Worm (Caenorhabditis elegans) whole organism, L4/young adult: ENCODE measurements around the gene K08D8.11.

ENCODE experiments used
- W03F9.2 ChIP-seq: fragments of 150-350 bp; optimal IDR thresholded peaks from 2 replicates; lab custom pipeline; 2014; ENCODE audit warnings: missing biosample characterization, missing genetic modification characterization
- dao-5 ChIP-seq: sonication (generic microtip); optimal IDR thresholded peaks from 2 replicates; lab custom pipeline; 2016; ENCODE audit warnings: missing genotype, missing genetic modification characterization, moderate library complexity, missing compliant biosample characterization
- him-1 ChIP-seq: sonication (generic microtip); optimal IDR thresholded peaks from 2 replicates; lab custom pipeline; 2016; ENCODE audit warnings: missing genotype, missing genetic modification reagents, missing genetic modification characterization, missing compliant biosample characterization

ce11 chrIV:12871445-12871947 is 23.6 kb upstream of the K08D8.11 start, which contains the start of gene clec-187:
- TF ChIP-seq him-1 (no peak), dao-5 (tag; lab: Kevin White, UChicago) (no peak), W03F9.2 (tag; lab: Kevin White, UChicago) (no peak)
